Fruit fly (Drosophila melanogaster): ENCODE results near the gene CG9616.

DNA sequence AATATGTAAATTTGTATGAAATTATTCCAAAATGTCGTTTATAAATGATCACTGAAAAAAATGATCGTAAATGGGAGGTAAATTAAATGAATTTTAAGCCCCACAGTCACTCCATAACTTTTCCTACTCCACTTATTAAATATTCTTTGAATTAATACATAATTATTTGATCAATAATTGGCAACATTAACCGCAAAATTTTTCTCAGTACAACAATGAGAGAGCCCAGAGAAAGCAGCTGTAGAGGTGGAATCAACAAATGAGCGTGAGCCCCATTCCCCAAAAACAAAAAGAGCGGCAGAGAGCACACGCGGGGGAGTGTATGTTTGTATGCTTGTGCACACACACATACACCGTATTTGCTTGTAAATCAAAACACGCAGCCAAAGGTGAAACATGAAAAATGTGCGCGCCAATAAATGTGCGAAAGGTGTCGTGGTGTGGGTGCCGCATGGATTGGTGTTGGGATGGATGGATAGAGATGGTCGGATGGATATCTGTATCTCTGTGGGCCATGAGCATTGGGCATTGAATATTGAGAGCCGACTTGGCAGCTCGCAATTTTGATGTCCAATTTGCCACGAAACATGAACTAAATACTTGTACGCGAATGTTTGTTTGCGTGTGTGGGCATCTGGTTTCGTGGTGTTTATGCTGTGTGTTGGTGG, 38.6 kb upstream of the CG9616 start:
- TF ChIP-seq CG8478 (optimal IDR thresholded peaks at IDR 0.05) (no peak), CTCF (optimal IDR thresholded peaks at IDR 0.05) (no peak)
